2 worm cellular contexts compared by ENCODE assay signal in genomic region chrIII:486077-486597, ce11.
TF ChIP-seq lines count a peak whose summit lies in the region.

Gene nlp-32 (minus strand): TSS chrIII:486547.

TF ChIP-seq in whole organism, L4 larva, 104 proteins besides CTCF, POLR2A, EP300 and RAD21:
- TF ChIP-seq aly-2 (tag; optimal IDR thresholded peaks at IDR 0.05; lab: Kevin White, UChicago) (no peak), set-16 (GFP tag; IDR thresholded peaks at IDR 0.05; lab: Robert Waterston, UW) (peak; percentile 79)

TF ChIP-seq in whole organism, young adult, 124 proteins besides CTCF, POLR2A, EP300 and RAD21:
- TF ChIP-seq ztf-25 (GFP tag; IDR thresholded peaks at IDR 0.05; lab: Robert Waterston, UW), result no peak
- TF ChIP-seq Y53G8AR.9 (GFP tag; conservative IDR thresholded peaks at IDR 0.05; lab: Robert Waterston, UW), result no peak
- TF ChIP-seq unc-62 (GFP tag; optimal IDR thresholded peaks at IDR 0.05; lab: Kevin White, UChicago), result no peak
- peak; percentile 74 for TF ChIP-seq zfh-2 (GFP tag; conservative IDR thresholded peaks at IDR 0.05; lab: Robert Waterston, UW)
- peak; percentile 48; the same call in 1 of the 2 replicates for TF ChIP-seq egrh-3 (GFP tag; IDR thresholded peaks at IDR 0.05; lab: Robert Waterston, UW)
- TF ChIP-seq somi-1 (GFP tag; optimal IDR thresholded peaks at IDR 0.05; lab: Kevin White, UChicago), result no peak
TF ChIP-seq in whole organism, young adult: peak in this region for 2.
